Fruit fly (Drosophila melanogaster) whole organism, wandering third instar larva: ENCODE measurements around the gene CG10097.

Source experiments
- Abd-B ChIP-seq: fragments of >200 bp; optimal IDR thresholded peaks from 2 replicates; lab custom pipeline; 2017; ENCODE audit warnings: missing biosample characterization, missing genetic modification characterization
- CG32264 ChIP-seq: fragments of 200-800 bp; sonication (Bioruptor generic); optimal IDR thresholded peaks from 2 replicates; lab custom pipeline; 2016; ENCODE audit warnings: missing biosample characterization, missing genetic modification characterization
- CG9705 ChIP-seq: fragments of 200-800 bp; sonication (Bioruptor generic); optimal IDR thresholded peaks from 2 replicates; lab custom pipeline; 2018; ENCODE audit warnings: missing biosample characterization, mild to moderate bottlenecking, missing genetic modification characterization
- CrebA ChIP-seq: fragments of 200-800 bp; sonication (Bioruptor generic); optimal IDR thresholded peaks from 2 replicates; lab custom pipeline; 2016; ENCODE audit warnings: missing biosample characterization, mild to moderate bottlenecking, missing genetic modification characterization, borderline replicate concordance
- Dif ChIP-seq: fragments of 200-275, 200-300 bp; sonication (Bioruptor generic); optimal IDR thresholded peaks from 2 replicates; lab custom pipeline; 2018; ENCODE audit warnings: missing biosample characterization, missing genetic modification characterization; ENCODE audit not compliant: partially characterized antibody
- GATAd ChIP-seq: sonication (Bioruptor generic); optimal IDR thresholded peaks from 2 replicates; lab custom pipeline; 2016; ENCODE audit warnings: missing biosample characterization, missing genetic modification characterization
- HLH106 ChIP-seq: fragments of 200-800 bp; optimal IDR thresholded peaks from 3 replicates; lab custom pipeline; 2019; ENCODE audit warnings: missing biosample characterization, mild to moderate bottlenecking, missing genetic modification characterization, moderate library complexity
- Hnf4 ChIP-seq: fragments of 200-800 bp; sonication (Bioruptor generic); optimal IDR thresholded peaks from 2 replicates; lab custom pipeline; 2016; ENCODE audit warnings: missing biosample characterization, mild to moderate bottlenecking, missing genetic modification characterization
- Hr78 ChIP-seq: fragments of >200 bp; optimal IDR thresholded peaks from 2 replicates; lab custom pipeline; 2017; ENCODE audit warnings: missing biosample characterization, missing genetic modification characterization
- Jra ChIP-seq: sonication (Bioruptor generic); optimal IDR thresholded peaks from 2 replicates; lab custom pipeline; 2016; ENCODE audit warnings: missing biosample characterization, missing genetic modification characterization
- Myc ChIP-seq: fragments of >200 bp; optimal IDR thresholded peaks from 2 replicates; lab custom pipeline; 2017
- N ChIP-seq: fragments of >200 bp; optimal IDR thresholded peaks from 2 replicates; lab custom pipeline; 2018; ENCODE audit warnings: missing biosample characterization, missing external identifiers, missing genetic modification characterization
- OdsH ChIP-seq: fragments of 200-800 bp; sonication (Bioruptor generic); optimal IDR thresholded peaks from 2 replicates; lab custom pipeline; 2016; ENCODE audit warnings: missing biosample characterization, mild to moderate bottlenecking, missing genetic modification characterization
- Rel ChIP-seq, 2 experiments: fragments of 200-800 bp; sonication (Bioruptor generic) in 1 of 2; optimal IDR thresholded peaks; 2 replicates in 1 of 2; 3 replicates in 1 of 2; lab custom pipeline; 2016 to 2019; ENCODE audit warnings: mild to moderate bottlenecking in 2 of 2, missing biosample characterization in 2 of 2, missing genetic modification characterization in 2 of 2, moderate library complexity in 1 of 2
- Sp1 ChIP-seq: fragments of 200-800 bp; sonication (Bioruptor generic); optimal IDR thresholded peaks from 3 replicates; lab custom pipeline; 2019; ENCODE audit warnings: missing biosample characterization, mild to moderate bottlenecking, missing genetic modification characterization, moderate library complexity
- br ChIP-seq: fragments of 200-800 bp; sonication (Bioruptor generic); optimal IDR thresholded peaks from 2 replicates; lab custom pipeline; 2016; ENCODE audit warnings: missing biosample characterization, missing genetic modification characterization
- brk ChIP-seq: fragments of 200-800 bp; sonication (Bioruptor generic); optimal IDR thresholded peaks from 2 replicates; lab custom pipeline; 2016; ENCODE audit warnings: missing biosample characterization, mild to moderate bottlenecking, missing genetic modification characterization
- dl ChIP-seq, 2 experiments: fragments of 175-275, 200-275 bp in 1 of 2; fragments of 200-275 bp in 1 of 2; sonication (Bioruptor generic); optimal IDR thresholded peaks; lab custom pipeline; 2018; ENCODE audit warnings: mild to moderate bottlenecking in 2 of 2, missing biosample characterization in 2 of 2, missing genetic modification characterization in 2 of 2, moderate library complexity in 2 of 2; ENCODE audit not compliant: partially characterized antibody in 2 of 2, insufficient read depth in 1 of 2
- dmrt93B ChIP-seq: fragments of 200-800 bp; sonication (Bioruptor generic); optimal IDR thresholded peaks from 2 replicates; lab custom pipeline; 2018; ENCODE audit warnings: missing biosample characterization, mild to moderate bottlenecking, missing genetic modification characterization
- dsf ChIP-seq: sonication (Bioruptor generic); optimal IDR thresholded peaks from 2 replicates; lab custom pipeline; 2016; ENCODE audit warnings: missing biosample characterization, missing genetic modification characterization, borderline replicate concordance
- foxo ChIP-seq, 2 experiments: fragments of 200-800 bp; sonication (Bioruptor generic); optimal IDR thresholded peaks; 2 replicates in 1 of 2; 3 replicates in 1 of 2; lab custom pipeline; 2016 to 2017; ENCODE audit warnings: missing biosample characterization in 2 of 2, missing genetic modification characterization in 2 of 2
- fru ChIP-seq: fragments of 200-800 bp; sonication (Bioruptor generic); optimal IDR thresholded peaks from 3 replicates; lab custom pipeline; 2016; ENCODE audit warnings: missing biosample characterization, mild to moderate bottlenecking, missing genetic modification characterization
- jim ChIP-seq: fragments of 175-275, 200-325 bp; sonication (Bioruptor generic); optimal IDR thresholded peaks from 2 replicates; lab custom pipeline; 2016; ENCODE audit warnings: missing biosample characterization, mild to moderate bottlenecking, missing genetic modification characterization
- lola ChIP-seq: fragments of >200 bp; optimal IDR thresholded peaks from 2 replicates; lab custom pipeline; 2017; ENCODE audit warnings: missing biosample characterization, missing genetic modification characterization
- pan ChIP-seq: fragments of >200 bp; optimal IDR thresholded peaks from 2 replicates; lab custom pipeline; 2017
- rgr ChIP-seq: fragments of 200-800 bp; sonication (Bioruptor generic); optimal IDR thresholded peaks from 3 replicates; lab custom pipeline; 2016; ENCODE audit warnings: missing biosample characterization, mild to moderate bottlenecking, missing genetic modification characterization
- sv ChIP-seq: fragments of 200-800 bp; sonication (Bioruptor generic); optimal IDR thresholded peaks from 3 replicates; lab custom pipeline; 2016; ENCODE audit warnings: missing biosample characterization, missing genetic modification characterization
- tai ChIP-seq: sonication (Bioruptor generic); optimal IDR thresholded peaks from 2 replicates; lab custom pipeline; 2016; ENCODE audit warnings: missing biosample characterization, missing genetic modification characterization
- usp ChIP-seq: fragments of >200 bp; optimal IDR thresholded peaks from 2 replicates; lab custom pipeline; 2017; ENCODE audit warnings: missing biosample characterization, missing genetic modification characterization
- woc ChIP-seq: sonication (Bioruptor generic); optimal IDR thresholded peaks from 2 replicates; lab custom pipeline; 2016; ENCODE audit warnings: missing biosample characterization, mild to moderate bottlenecking, missing genetic modification characterization

Gene CG10097

dm6 chr3R:12367464-12367863 lies 28.3 kb downstream of the CG10097 start, which contains the start of gene GstD9:
Gene GstD9, minus strand, starts transcription at chr3R:12367564.
- TF ChIP-seq brk (no peak), foxo (GFP tag; optimal IDR thresholded peaks at IDR 0.05; lab: Kevin White, UChicago) (no peak), CrebA (GFP tag; lab: Kevin White, UChicago) (no peak), Hnf4 (GFP tag; lab: Kevin White, UChicago) (no peak), dmrt93B (GFP tag; lab: Kevin White, UChicago) (no peak), pan (lab: Kevin White, UChicago) (no peak), CG32264 (GFP tag; lab: Kevin White, UChicago) (no peak), jim (no peak), OdsH (GFP tag; lab: Kevin White, UChicago) (no peak), rgr (GFP tag; lab: Kevin White, UChicago) (no peak), dsf (GFP tag; lab: Kevin White, UChicago) (no peak), br (GFP tag; lab: Kevin White, UChicago) (no peak), Myc (no peak)

- TF ChIP-seq dsf (GFP tag; lab: Kevin White, UChicago) (no peak), HLH106 (tag; lab: Kevin White, UChicago) (no peak), N (GFP tag; lab: Kevin White, UChicago) (no peak), GATAd (GFP tag; lab: Kevin White, UChicago) (no peak), rgr (GFP tag; lab: Kevin White, UChicago) (no peak), br (GFP tag; lab: Kevin White, UChicago) (no peak), CrebA (GFP tag; lab: Kevin White, UChicago) (no peak), usp (GFP tag; lab: Kevin White, UChicago) (no peak), CG9705 (GFP tag; lab: Kevin White, UChicago) (no peak), Jra (no peak), Abd-B (GFP tag; lab: Kevin White, UChicago) (no peak)
Observed at dm6 chr3R:12365887-12366286, 29.9 kb downstream of the CG10097 start.

DNA sequence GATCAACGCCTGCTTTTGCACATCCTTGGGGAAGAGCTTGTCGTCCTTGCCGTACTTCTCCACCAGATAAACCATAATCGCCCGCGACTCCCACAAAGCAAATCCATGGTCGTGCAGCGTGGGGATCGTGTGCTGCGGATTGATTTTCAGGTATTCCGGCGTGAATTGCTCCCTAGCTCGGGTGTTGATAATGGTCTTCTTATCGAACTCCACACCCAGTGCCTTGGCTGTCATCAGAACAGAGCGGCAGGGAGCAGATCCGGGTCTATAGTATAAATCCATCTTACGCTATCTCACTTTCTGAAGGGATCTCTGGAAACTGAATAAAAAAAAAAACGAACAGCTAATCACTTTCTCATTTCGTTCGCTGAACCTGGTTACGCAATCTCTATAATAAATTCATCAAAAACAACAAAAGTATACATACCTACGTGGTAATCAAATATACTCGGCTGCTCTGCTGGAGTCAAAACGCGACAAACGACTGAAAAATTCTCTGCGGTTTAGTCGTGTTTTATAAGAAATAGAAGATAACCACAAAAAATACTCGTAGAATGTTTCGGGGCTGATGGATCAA lies 30.4 kb downstream of the CG10097 start, which contains the start of gene GstD10:
Gene GstD10, minus strand, starts transcription at position 472 of the 577 bp plus-strand sequence.
- TF ChIP-seq Hr78 (no peak), pan (lab: Kevin White, UChicago) (no peak), woc (no peak), Myc (no peak), Dif (GFP tag; lab: Kevin White, UChicago) (no peak), rgr (GFP tag; lab: Kevin White, UChicago) (no peak), usp (GFP tag; lab: Kevin White, UChicago) (no peak), CG32264 (GFP tag; lab: Kevin White, UChicago) (no peak), CrebA (GFP tag; lab: Kevin White, UChicago) (no peak), dsf (GFP tag; lab: Kevin White, UChicago) (no peak), dmrt93B (GFP tag; lab: Kevin White, UChicago) (no peak), lola (no peak), Sp1 (no peak), br (GFP tag; lab: Kevin White, UChicago) (no peak), brk (no peak), tai (GFP tag; lab: Kevin White, UChicago) (no peak)
- TF ChIP-seq, all 38 proteins: peak for 0

dm6 chr3R:12364580-12364979 lies 31.2 kb downstream of the CG10097 start, which contains the start of gene Tim17a1:
Gene Tim17a1, minus strand, starts transcription at chr3R:12364680.
- TF ChIP-seq jim, result no peak
- no peak for TF ChIP-seq GATAd (GFP tag; lab: Kevin White, UChicago)
- TF ChIP-seq tai (GFP tag; lab: Kevin White, UChicago), result no peak
- TF ChIP-seq dmrt93B (GFP tag; lab: Kevin White, UChicago), result no peak
- no peak for TF ChIP-seq sv (GFP tag; lab: Kevin White, UChicago)
- no peak for TF ChIP-seq dl (GFP tag; optimal IDR thresholded peaks at IDR 0.05; lab: Kevin White, UChicago; ENCODE audit: insufficient read depth in 1 of 2, partially characterized antibody in 2 of 2)
- no peak for TF ChIP-seq fru (GFP tag; lab: Kevin White, UChicago)
- no peak for TF ChIP-seq foxo (GFP tag; optimal IDR thresholded peaks at IDR 0.05; lab: Kevin White, UChicago)
- no peak for TF ChIP-seq Rel (GFP tag; optimal IDR thresholded peaks at IDR 0.05; lab: Kevin White, UChicago)
- no peak for TF ChIP-seq Rel (tag; optimal IDR thresholded peaks at IDR 0.05; lab: Kevin White, UChicago)
- TF ChIP-seq CG9705 (GFP tag; lab: Kevin White, UChicago), result no peak
- no peak for TF ChIP-seq HLH106 (tag; lab: Kevin White, UChicago)
- no peak for TF ChIP-seq CG32264 (GFP tag; lab: Kevin White, UChicago)
- no peak for TF ChIP-seq Dif (GFP tag; lab: Kevin White, UChicago)
- no peak for TF ChIP-seq brk
